Worm (Caenorhabditis elegans): ENCODE measurements around the gene Y25C1A.2.
"Not testable (repeated sequence)": the region's sequence is repeated elsewhere in the genome, so short reads cannot be mapped to it uniquely, and the experiment has no call there.

Y25C1A.2 gene

DNA sequence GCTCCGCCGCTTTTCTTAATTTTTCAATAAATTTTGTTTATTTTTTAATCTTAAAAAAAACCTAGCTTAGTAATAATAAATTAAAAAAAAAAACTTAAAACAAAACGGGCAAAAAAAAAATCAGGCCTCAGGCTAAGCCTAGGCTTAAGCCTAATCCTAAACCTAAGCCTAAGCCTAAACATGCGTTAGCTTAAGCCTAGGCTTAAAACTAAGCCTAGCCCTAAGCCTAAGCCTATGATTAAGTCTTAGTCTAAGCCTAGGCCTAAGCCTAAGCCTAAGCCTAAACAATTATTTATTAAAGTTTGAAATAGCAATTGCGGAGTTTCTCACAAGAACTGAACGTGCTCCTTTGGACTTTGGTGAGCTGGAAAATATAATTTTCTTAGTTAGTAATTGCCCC lies 22.9 kb downstream of the Y25C1A.2 start:
- no peak for TF ChIP-seq unc-62 (GFP tag; optimal IDR thresholded peaks at IDR 0.05)

DNA sequence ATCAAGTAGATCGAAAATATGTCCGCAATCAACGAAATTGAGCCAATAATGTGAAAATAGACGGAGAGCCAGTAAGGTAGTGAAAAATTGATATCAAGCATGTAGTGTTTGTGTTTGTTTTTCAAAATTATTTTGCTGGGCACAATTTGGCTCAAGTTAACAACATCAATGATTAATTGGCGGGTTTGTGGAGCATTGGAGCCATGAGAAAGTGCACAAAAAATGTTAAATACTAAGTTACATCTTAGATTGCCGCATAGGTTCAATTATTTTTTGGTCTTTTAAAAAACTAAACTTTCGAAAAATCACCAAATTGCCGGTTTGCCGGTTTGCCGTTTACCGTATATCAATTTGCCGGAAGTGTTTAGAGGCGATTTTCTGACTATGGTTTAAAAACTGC lies 25.4 kb downstream of the Y25C1A.2 start, which contains the start of gene sri-54:
Gene sri-54, minus strand, starts transcription at position 101 of the 400 bp plus-strand sequence.
- TF ChIP-seq unc-62 (GFP tag; optimal IDR thresholded peaks at IDR 0.05) = no peak

DNA sequence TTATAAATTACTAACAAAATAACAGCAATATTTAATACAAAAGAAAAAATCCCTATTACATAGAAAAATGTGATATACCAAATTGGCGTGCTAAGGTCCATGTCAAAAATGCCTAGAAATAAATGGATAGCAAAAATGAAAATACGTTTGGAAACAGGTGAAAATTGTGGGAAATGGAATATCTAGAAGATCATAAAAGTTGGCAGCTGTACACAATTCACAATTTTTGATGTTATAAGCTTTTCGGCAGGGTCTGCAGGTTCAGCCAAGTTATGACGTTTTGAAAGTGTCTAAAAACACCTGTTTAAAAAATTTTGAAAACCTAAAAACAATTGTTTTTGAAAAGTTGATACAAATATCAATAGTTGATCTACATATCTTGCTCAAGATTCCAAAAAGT lies 30.4 kb downstream of the Y25C1A.2 start, which contains the start of gene sri-42:
Gene sri-42, minus strand, starts transcription at position 101 of the 400 bp plus-strand sequence.
- TF ChIP-seq unc-62 (GFP tag; optimal IDR thresholded peaks at IDR 0.05) = not testable (repeated sequence)

DNA sequence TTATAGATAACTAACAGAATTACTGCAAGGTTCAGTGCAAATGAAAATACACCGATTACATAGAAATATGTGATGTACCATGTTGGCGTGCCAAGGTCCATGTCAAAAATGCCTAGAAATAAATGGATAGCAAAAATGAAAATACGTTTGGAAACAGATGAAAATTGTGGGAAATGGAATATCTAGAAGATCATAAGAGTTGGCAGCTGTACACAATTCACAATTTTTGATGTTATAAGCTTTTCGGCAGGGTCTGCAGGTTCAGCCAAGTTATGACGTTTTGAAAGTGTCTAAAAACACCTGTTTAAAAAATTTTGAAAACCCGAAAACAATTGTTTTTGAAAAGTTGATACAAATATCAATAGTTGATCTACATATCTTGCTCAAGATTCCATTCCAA lies 32.1 kb downstream of the Y25C1A.2 start, which contains the start of gene sri-43:
Gene sri-43, minus strand, starts transcription at position 101 of the 400 bp plus-strand sequence.
- not testable (repeated sequence) for TF ChIP-seq unc-62 (GFP tag; optimal IDR thresholded peaks at IDR 0.05)

ce11 chrII:3145842-3146241 lies 33.4 kb downstream of the Y25C1A.2 start, which contains the start of gene T10D4.15:
T10D4.15 (plus strand) TSS chrII:3146142.
- no peak for TF ChIP-seq unc-62 (GFP tag; optimal IDR thresholded peaks at IDR 0.05)

DNA sequence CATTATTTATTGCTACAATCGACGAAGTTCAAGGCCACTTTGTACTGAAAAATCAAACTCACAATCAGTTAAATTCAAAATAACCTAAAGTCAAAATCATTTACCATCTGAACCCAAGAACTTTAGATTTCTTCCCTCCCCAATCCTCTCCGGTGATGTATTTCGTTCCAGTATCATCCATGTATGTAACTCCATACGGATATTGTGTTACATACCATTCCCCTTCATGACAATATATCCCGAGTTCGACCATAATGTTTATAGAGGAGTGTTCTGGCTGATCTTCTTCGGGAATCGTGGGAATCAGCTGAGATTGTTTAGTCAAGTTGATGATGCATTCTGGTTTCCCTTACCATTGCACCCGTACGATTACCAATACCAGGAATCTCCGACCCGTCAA lies 36.0 kb downstream of the Y25C1A.2 start:
- no peak for TF ChIP-seq unc-62 (GFP tag; optimal IDR thresholded peaks at IDR 0.05)

DNA sequence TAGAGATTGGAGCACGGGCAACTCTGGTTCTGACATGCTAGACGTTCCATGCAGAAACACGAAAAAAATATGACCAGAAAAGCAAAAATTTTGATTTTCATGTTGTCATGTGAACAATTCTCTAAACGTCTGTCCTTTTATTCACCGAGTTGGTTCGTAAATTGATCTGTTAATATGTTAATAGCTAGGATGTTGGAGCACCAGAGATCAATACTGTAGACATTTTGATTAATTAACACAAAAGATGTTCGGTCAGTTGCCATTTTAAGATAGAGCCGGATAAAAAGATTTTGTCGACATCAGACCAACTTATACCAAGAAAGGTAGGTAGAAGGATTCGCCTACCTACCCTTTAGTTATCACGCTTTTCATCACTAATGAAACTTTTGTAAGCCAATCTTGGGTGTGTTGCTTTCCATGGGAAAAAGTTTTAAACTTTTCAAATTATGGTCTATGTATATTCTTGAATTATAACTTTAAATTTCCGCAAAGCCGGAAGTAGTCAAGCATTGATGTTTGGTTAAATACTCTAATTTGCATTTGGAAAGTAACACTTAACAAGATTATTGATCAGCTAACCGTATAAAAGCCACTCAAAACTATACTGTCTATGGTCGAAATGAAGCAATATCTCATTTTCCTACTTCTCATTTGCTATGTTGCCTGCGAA lies 37.2 kb downstream of the Y25C1A.2 start, which contains the start of the genes T10D4.11 and T10D4.1:
Gene T10D4.11, minus strand, starts transcription at position 101 of the 670 bp plus-strand sequence.
Gene T10D4.1, plus strand, starts transcription at position 620 of the 670 bp plus-strand sequence.
- no peak for TF ChIP-seq unc-62 (GFP tag; optimal IDR thresholded peaks at IDR 0.05)

DNA sequence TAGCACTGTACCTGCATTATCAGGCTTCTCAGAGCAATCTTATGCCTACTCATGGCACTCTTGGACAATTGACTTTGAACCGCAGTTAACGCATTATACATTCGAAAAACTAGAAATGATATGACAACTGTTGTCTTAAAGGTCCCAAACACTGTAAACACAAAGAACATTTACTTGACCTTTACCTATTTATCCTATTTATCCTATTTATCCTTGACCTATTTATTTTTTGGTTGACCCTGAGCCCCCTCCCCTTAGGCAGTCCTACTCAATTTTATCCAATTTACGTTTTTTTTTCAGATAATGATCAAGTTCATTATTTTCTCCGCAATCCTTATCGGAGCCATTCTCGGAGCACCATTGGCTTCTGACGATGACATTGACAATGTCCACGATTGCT lies 39.2 kb downstream of the Y25C1A.2 start, which contains the start of the genes T10D4.14 and T10D4.19:
Gene T10D4.14, minus strand, starts transcription at position 101 of the 400 bp plus-strand sequence.
Gene T10D4.19, plus strand, starts transcription at position 304 of the 400 bp plus-strand sequence.
- TF ChIP-seq unc-62 (GFP tag; optimal IDR thresholded peaks at IDR 0.05) = no peak

- TF ChIP-seq unc-62 (GFP tag; optimal IDR thresholded peaks at IDR 0.05) = no peak
Measured at ce11 chrII:3154383-3154782, 42.0 kb downstream of the Y25C1A.2 start, which contains the start of gene sri-32. sri-32 (minus strand) TSS chrII:3154483.

DNA sequence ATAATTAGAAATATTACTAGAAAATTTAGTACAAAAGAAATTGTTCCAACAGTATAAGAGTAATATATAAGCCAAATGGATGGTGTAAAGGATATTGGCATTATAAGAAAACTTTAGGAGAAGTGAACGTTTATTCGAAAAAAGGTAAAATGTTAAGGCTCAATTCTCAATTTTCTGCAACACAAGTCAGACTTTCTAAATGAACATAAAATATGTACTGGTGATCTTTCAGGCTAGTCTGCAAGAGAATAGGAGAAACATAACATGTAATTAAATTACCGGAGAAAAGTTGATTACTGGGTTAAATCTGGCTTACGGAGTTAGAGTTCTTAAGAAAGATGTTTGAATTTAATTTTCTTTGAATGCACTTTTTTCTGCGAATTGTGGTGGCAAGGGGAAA lies 44.3 kb downstream of the Y25C1A.2 start, which contains the start of gene sri-33:
Gene sri-33, minus strand, starts transcription at position 101 of the 400 bp plus-strand sequence.
- TF ChIP-seq unc-62 (GFP tag; optimal IDR thresholded peaks at IDR 0.05) = no peak

ce11 chrII:3158985-3159384 lies 46.6 kb downstream of the Y25C1A.2 start, which contains the start of gene sri-34:
sri-34 (minus strand) TSS chrII:3159085.
- no peak for TF ChIP-seq unc-62 (GFP tag; optimal IDR thresholded peaks at IDR 0.05)
